Fruit fly (Drosophila melanogaster) S2 (cell line): ENCODE measurements around the gene CG14352.

Experiments used
- CG8478 ChIP-seq: fragments of >200 bp; optimal IDR thresholded peaks from 2 replicates; lab custom pipeline; 2018
- CTCF ChIP-seq, 2 experiments: fragments of >200 bp; optimal IDR thresholded peaks; 2 replicates each; lab custom pipeline; 2018

CG14352 gene

dm6 chr2L:1638650-1639549 is 27.7 kb downstream of the CG14352 start:
- TF ChIP-seq CG8478 (lab: Kevin White, UChicago) (no peak), CTCF (optimal IDR thresholded peaks at IDR 0.05; lab: Kevin White, UChicago) (no peak)

dm6 chr2L:1643252-1643864 is 32.1 kb downstream of the CG14352 start:
- TF ChIP-seq CTCF (optimal IDR thresholded peaks at IDR 0.05; lab: Kevin White, UChicago) (no peak), CG8478 (lab: Kevin White, UChicago) (peak; percentile 7)

- peak; percentile 84 for TF ChIP-seq CG8478 (lab: Kevin White, UChicago)
- no peak for TF ChIP-seq CTCF (optimal IDR thresholded peaks at IDR 0.05; lab: Kevin White, UChicago)
These were observed 33.2 kb downstream of the CG14352 start for dm6 chr2L:1644378-1644777.

- TF ChIP-seq CG8478 (lab: Kevin White, UChicago) (no peak), CTCF (optimal IDR thresholded peaks at IDR 0.05; lab: Kevin White, UChicago) (no peak)
These were observed 34.1 kb downstream of the CG14352 start for dm6 chr2L:1645328-1645727.

dm6 chr2L:1646037-1646436 is 34.8 kb downstream of the CG14352 start:
- TF ChIP-seq CTCF (optimal IDR thresholded peaks at IDR 0.05; lab: Kevin White, UChicago) (no peak), CG8478 (lab: Kevin White, UChicago) (no peak)

- no peak for TF ChIP-seq CTCF (optimal IDR thresholded peaks at IDR 0.05; lab: Kevin White, UChicago)
- TF ChIP-seq CG8478 (lab: Kevin White, UChicago), result no peak
These were observed 35.3 kb downstream of the CG14352 start for dm6 chr2L:1646499-1646898.

- TF ChIP-seq CG8478 (lab: Kevin White, UChicago) (no peak), CTCF (optimal IDR thresholded peaks at IDR 0.05; lab: Kevin White, UChicago) (no peak)
These were observed 36.9 kb downstream of the CG14352 start for dm6 chr2L:1648033-1648546.

dm6 chr2L:1648677-1649078 is 37.5 kb downstream of the CG14352 start:
- TF ChIP-seq CTCF (optimal IDR thresholded peaks at IDR 0.05; lab: Kevin White, UChicago) (no peak), CG8478 (lab: Kevin White, UChicago) (no peak)

- TF ChIP-seq CG8478 (lab: Kevin White, UChicago), result no peak
- no peak for TF ChIP-seq CTCF (optimal IDR thresholded peaks at IDR 0.05; lab: Kevin White, UChicago)
These were observed 38.1 kb downstream of the CG14352 start for dm6 chr2L:1649244-1649827.

dm6 chr2L:1649828-1650429 is 38.7 kb downstream of the CG14352 start:
- TF ChIP-seq CG8478 (lab: Kevin White, UChicago) (no peak), CTCF (optimal IDR thresholded peaks at IDR 0.05; lab: Kevin White, UChicago) (no peak)

- TF ChIP-seq CG8478 (lab: Kevin White, UChicago) (no peak), CTCF (optimal IDR thresholded peaks at IDR 0.05; lab: Kevin White, UChicago) (no peak)
These were observed 39.8 kb downstream of the CG14352 start, which contains the start of gene chinmo for dm6 chr2L:1651053-1651452. Gene chinmo (plus strand): TSS chr2L:1651258.

- TF ChIP-seq CTCF (optimal IDR thresholded peaks at IDR 0.05; lab: Kevin White, UChicago), result no peak
- no peak for TF ChIP-seq CG8478 (lab: Kevin White, UChicago)
These were observed 40.7 kb downstream of the CG14352 start for dm6 chr2L:1651889-1652288.

- TF ChIP-seq CG8478 (lab: Kevin White, UChicago), result no peak
These were observed 42.6 kb downstream of the CG14352 start for dm6 chr2L:1653800-1654199.

dm6 chr2L:1654217-1654616 is 43.0 kb downstream of the CG14352 start:
- TF ChIP-seq CTCF (optimal IDR thresholded peaks at IDR 0.05; lab: Kevin White, UChicago) (no peak), CG8478 (lab: Kevin White, UChicago) (no peak)
